Fruit fly (Drosophila melanogaster) Kc167 (cell line): ENCODE measurements around the gene CheB38a.

Source experiments
- Myc ChIP-seq: fragments of >200 bp; optimal IDR thresholded peaks from 2 replicates; lab custom pipeline; 2017; ENCODE audit warnings: missing external identifiers
- Sin3A ChIP-seq: fragments of >200 bp; optimal IDR thresholded peaks from 2 replicates; lab custom pipeline; 2018; ENCODE audit warnings: missing external identifiers
- h ChIP-seq: fragments of >200 bp; optimal IDR thresholded peaks from 3 replicates; lab custom pipeline; 2018; ENCODE audit warnings: missing external identifiers
- insv ChIP-seq: fragments of >200 bp; optimal IDR thresholded peaks from 3 replicates; lab custom pipeline; 2018; ENCODE audit warnings: missing external identifiers
- psq ChIP-seq: fragments of >200 bp; optimal IDR thresholded peaks from 2 replicates; lab custom pipeline; 2017; ENCODE audit warnings: missing external identifiers
- ttk ChIP-seq: sonication (Bioruptor generic); optimal IDR thresholded peaks from 2 replicates; lab custom pipeline; 2017; ENCODE audit warnings: missing external identifiers

The CheB38a gene

DNA sequence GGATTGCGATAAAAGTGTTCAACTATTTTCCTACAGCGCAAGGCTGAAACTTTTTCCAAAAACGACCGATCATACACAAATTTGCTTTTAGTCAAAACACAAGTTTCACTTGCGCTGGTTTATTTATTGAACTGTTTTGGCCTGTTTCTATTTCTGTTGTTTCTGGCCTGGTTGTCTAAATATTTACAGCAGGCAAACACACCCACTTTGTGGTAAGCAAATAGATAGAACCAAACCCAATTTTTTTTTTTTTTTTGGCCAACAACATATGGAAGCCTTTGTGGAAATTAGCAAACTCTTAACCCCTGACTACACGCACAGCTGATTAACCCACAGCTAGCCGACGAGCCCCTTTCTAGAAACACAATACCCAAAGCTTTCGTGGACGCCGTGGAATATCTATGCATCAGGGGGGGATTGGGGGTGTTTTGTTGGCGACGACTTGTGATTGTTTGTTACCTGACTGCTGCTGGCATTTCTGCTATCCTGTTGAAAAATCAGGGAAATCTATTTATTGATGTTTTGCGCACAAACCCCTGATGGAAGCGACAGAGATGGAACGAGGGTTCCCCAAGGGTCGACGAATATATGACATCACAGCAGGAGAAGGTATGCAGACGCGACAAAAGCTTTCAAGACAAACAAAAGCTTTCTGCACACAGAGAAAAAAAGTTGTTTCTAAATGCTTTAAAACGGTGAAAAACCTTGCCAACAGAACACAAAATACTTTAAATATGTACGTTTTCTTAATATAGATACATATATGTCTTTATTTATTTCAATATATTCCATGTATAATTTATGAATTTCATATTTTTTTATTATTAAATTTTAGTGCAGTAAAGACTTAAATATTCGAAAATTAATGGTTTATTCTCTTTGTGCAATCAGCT is 10.5 kb downstream of the CheB38a start:
- TF ChIP-seq h (lab: Kevin White, UChicago) (no peak), ttk (lab: Kevin White, UChicago) (no peak), Sin3A (lab: Kevin White, UChicago) (no peak), insv (lab: Kevin White, UChicago) (no peak), Myc (no peak), psq (no peak)

DNA sequence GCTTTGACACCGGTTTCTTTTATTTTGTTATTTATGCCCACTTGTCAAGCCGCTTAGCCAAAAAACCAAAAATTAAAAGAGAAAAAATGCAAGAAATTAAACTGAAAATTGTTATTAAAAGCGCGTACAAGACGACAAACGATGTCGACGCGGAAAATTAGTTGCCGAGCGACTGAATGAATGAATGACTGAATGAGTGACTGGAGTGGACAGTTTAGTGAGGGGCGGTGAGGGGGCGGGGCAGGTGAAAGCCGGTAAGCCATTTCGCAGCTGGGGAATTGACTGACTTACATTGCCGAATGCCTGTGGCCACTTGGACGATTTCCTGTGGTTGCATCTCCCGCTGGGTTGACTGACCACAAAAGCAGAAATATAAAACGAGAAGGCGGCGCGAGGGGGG is 11.7 kb downstream of the CheB38a start:
- TF ChIP-seq psq (no peak), insv (lab: Kevin White, UChicago) (no peak), Myc (no peak), h (lab: Kevin White, UChicago) (no peak), Sin3A (lab: Kevin White, UChicago) (no peak), ttk (lab: Kevin White, UChicago) (no peak)

DNA sequence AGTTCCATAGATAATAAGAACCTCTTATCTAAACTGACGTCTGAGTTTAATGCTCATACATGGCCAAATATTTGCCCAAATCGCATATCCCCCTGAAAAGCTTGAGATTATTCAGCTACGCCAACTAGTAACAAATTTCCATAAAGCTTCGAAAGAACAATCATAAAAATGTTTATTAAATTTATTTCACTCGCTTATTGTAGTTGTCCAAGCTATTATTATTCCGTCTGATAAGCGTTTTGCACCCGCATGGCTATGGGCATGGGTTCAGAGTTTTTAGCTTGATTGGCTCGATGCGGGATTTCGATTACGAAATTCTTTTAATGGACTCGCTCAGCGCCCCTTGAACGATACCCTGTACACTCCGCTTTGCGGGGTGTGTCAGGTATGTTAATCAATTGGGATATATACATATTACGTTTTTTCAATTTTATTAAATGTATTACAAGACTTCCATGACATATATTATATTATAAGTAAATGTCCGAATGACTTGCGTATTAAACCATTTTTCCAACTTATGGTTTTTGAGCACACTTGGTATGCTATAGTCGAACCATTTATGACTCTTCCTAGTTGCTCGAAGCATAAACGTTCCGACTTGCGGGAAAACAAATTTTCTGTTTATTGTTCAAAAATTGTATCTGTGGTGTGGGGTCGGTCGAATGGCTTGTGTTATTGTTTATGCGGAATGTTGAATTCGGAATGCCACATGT is 12.6 kb downstream of the CheB38a start:
- TF ChIP-seq Sin3A (lab: Kevin White, UChicago) (no peak), Myc (no peak), ttk (lab: Kevin White, UChicago) (no peak), h (lab: Kevin White, UChicago) (no peak), psq (no peak), insv (lab: Kevin White, UChicago) (no peak)

DNA sequence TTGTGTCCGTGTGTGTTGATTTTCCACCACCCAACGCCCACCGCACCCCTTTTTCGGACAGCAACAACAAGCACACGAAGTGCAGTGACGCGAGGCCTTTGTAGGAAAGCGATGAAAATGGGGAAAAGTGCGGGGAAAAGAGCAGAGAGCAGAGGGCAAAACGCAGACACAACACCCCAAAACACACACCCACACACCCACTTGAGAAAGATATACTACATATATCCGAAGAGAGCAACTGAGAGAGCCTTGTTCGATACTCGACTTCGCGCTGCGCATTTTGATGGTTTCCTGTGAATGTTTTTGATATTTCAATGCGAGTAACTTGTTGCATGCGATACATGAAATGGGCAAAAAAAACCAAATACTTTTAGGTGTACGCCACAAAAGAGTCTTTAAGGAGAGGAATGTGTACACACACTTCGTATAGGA is 14.6 kb downstream of the CheB38a start:
- TF ChIP-seq Myc = no peak
- TF ChIP-seq psq = no peak
- no peak for TF ChIP-seq ttk (lab: Kevin White, UChicago)
- TF ChIP-seq Sin3A (lab: Kevin White, UChicago) = no peak
- no peak for TF ChIP-seq insv (lab: Kevin White, UChicago)
- no peak for TF ChIP-seq h (lab: Kevin White, UChicago)

DNA sequence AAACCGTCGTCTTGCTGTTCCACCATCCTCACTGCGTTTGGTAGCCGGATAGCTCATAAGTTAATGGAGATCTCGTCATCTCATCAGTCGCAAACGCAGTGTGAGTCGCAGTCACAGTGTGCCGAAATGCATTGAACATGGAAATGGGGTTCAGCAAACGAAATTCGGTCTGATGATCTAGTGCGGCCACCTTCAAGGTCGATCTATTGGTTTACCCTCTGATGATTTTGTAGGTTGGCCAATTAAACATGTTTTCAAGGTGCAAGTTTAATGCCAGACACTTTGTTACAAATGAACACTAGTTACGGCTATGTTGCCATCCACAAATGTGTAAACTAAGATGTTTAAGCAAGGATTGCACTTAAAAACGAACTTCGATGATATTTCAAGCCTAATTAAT is 15.5 kb downstream of the CheB38a start:
- TF ChIP-seq psq (no peak), ttk (lab: Kevin White, UChicago) (no peak), Myc (no peak), h (lab: Kevin White, UChicago) (no peak), insv (lab: Kevin White, UChicago) (no peak), Sin3A (lab: Kevin White, UChicago) (no peak)

DNA sequence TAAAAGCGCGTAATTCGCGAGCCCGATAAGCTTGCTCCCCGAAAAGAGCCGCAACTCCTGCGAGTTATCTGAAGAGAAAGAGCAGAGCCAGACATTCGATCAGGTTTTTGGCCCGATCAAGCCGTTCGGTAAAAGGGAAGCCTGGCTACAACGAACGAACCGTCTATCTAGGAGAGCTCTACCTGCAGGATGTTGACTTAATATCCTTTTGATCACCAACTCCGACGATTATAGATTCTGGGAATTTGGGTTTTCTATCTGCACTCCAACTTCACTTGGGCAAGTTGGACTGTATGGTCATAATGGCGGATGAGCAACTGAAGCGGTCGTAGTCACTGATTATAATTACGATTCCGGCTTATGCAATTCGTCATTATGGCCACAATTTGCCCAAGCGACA is 16.1 kb downstream of the CheB38a start:
- TF ChIP-seq Myc (no peak), Sin3A (lab: Kevin White, UChicago) (no peak), insv (lab: Kevin White, UChicago) (no peak), psq (no peak), h (lab: Kevin White, UChicago) (no peak), ttk (lab: Kevin White, UChicago) (no peak)

DNA sequence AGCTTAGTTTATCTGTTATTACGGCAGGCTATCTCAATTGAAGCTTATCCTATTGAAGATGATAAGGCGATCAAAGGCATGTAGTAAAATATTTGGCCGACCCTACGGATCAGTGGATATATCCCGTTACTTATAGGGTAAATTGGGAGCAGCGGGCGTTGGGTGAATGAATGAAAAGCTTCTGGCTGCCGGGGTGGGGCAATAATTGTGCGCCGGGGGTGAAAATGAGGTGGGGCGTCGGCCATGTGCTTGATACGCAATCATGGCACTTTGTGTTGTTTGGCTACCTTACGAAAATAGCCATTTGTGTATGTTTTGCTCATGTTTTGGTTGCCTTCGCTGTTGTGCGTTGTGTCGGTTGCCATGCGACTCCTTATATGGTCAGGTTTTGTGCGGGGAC is 16.5 kb downstream of the CheB38a start:
- no peak for TF ChIP-seq psq
- TF ChIP-seq h (lab: Kevin White, UChicago) = no peak
- no peak for TF ChIP-seq Sin3A (lab: Kevin White, UChicago)
- no peak for TF ChIP-seq ttk (lab: Kevin White, UChicago)
- TF ChIP-seq Myc = no peak
- no peak for TF ChIP-seq insv (lab: Kevin White, UChicago)

DNA sequence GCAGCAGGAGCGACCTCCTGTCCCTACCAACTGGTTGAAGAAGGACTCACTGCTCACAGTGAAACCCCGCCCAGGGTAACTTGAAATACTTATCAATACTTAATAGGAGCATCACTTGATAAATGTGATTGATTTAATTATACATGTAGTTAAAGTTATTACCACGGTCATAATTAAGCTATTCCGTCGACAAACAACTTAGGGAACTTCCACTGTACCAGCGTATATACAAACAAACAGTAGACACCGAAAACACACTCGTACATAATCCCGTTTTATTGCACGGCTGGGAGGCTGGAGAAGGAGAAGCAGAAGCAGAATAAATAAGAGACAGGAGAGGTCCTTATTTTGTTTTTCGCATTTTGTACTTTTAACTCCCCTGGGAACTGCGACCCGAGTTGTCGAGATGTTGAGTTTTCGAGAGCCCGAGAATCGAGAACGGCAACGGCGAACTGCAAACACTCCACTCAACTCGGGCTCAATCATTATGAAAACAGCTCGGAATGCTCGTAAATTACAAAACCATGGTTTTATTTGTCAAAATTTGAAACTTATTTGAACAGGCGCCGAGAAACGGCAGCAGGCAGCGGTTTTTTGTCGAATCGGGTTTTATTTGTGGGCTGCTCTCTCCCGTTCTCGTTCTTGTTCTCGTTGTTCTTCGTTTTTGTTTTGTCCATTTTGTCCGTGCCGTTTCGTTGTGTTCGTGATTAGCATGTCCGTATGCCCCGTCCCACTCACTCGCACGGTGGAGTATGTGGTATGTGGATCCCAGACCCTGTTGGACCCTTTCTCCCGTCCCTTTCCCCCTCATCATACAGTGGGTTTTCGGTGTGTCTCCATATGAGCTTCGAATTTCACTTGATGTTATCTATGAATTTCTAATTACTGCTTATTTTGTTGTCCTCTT is 18.1 kb downstream of the CheB38a start:
- TF ChIP-seq psq (peak; percentile 42), ttk (lab: Kevin White, UChicago) (no peak)

DNA sequence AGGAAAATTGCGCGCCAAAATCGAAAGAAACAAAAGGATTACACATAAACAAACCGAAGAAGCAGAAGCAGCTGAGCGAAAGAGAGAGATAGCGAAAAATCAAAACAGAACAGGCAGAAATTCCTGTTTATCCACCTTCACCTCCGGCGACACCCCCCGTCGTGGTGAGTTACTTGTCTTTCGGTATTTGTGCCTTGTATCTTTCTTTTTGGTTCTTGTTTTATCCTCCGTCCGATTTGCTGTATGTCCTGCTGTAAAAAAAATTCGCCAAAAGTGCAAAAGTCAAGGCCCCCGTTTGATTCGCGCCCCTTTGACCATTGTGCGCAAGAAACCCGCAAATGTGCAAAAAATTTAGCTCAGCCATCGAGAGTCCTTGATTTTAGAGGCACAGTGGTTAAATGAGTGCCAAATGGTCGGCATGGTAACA is 20.0 kb downstream of the CheB38a start:
- TF ChIP-seq psq (no peak), Myc (no peak), insv (lab: Kevin White, UChicago) (no peak), h (lab: Kevin White, UChicago) (no peak), ttk (lab: Kevin White, UChicago) (no peak), Sin3A (lab: Kevin White, UChicago) (no peak)

DNA sequence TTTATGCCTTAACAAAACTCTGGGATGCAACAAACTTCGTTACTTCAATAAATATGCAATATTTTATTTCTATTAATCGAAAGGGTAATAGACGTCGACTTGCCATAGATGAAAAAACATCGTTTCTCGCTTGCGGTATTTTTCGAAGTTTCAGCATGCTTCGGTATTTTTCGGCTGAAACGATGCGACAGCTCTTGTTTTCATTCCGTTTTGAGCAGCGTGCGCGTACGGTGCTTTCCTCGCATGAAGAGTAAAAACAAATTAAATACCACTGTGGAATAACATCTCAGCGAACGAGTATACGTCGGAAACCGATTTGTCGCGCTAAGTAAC is 20.9 kb downstream of the CheB38a start, which contains the start of gene CG9328:
Gene CG9328 (plus strand): TSS at position 201 of the 333 bp plus-strand sequence.
- TF ChIP-seq h (lab: Kevin White, UChicago) = no peak
- TF ChIP-seq Sin3A (lab: Kevin White, UChicago) = no peak
- TF ChIP-seq psq = no peak
- no peak for TF ChIP-seq Myc
- no peak for TF ChIP-seq insv (lab: Kevin White, UChicago)
- TF ChIP-seq ttk (lab: Kevin White, UChicago) = no peak

DNA sequence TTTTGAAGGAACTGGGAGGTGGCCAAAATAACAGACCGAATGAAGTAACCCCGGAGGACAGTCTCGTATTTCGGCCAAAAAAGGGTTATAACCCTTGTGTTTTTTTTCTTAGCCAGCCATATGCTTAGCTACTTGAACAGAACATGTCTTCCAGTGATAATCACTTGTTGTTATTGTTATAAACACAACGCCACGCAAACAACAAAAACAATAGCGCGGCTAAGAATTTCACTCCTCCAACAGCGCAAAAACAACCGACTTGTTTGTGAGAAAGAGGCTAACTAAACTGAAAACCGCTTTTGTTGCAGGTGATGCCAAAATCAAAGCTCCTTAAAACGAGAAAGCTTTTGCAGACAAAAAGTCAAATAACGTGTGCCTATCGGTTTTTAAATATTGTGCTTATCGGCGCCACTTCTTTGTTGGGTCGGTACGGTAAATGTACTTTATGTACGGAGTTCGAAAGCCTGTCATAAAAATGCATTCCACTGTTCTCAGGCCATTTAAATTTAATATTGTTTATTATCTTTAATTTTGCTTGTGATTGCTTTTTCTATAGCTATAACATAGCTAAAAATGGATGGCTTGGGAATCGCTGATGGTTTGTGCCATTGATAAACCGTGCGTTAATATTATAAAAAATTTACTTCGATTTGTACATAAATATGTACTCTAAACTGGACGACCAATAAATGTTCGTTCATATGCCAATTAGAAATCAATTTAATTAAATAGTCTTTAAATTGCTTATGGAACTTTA is 21.4 kb downstream of the CheB38a start, which contains the start of gene vari:
Gene vari (minus strand): TSS at position 285 of the 757 bp plus-strand sequence.
- TF ChIP-seq insv (lab: Kevin White, UChicago) (no peak), Myc (no peak), psq (no peak), Sin3A (lab: Kevin White, UChicago) (no peak), h (lab: Kevin White, UChicago) (no peak), ttk (lab: Kevin White, UChicago) (no peak)
